Worm (Caenorhabditis elegans) whole organism, L1 larva: Measurements from ENCODE around the gene pdk-1.
A peak's percentile ranks its signal among the peaks of the same experiment; 100 is the strongest.

Experiments
- ama-1 ChIP-seq: fragments of 150-350 bp; optimal IDR thresholded peaks from 2 replicates; lab custom pipeline; 2014
- blmp-1 ChIP-seq: fragments of 150-350 bp; optimal IDR thresholded peaks from 2 replicates; lab custom pipeline; 2014; ENCODE audit warnings: missing biosample characterization, missing genetic modification characterization
- dsc-1 ChIP-seq: sonication (generic microtip); optimal IDR thresholded peaks from 2 replicates; lab custom pipeline; 2016; ENCODE audit warnings: mild to moderate bottlenecking, missing genetic modification characterization, missing compliant biosample characterization
- efl-3 ChIP-seq: fragments of 200-800 bp; sonication (Bioruptor generic); optimal IDR thresholded peaks from 2 replicates; lab custom pipeline; 2018; ENCODE audit warnings: mild to moderate bottlenecking, missing genetic modification characterization, missing compliant biosample characterization
- egl-13 ChIP-seq: sonication (generic microtip); optimal IDR thresholded peaks from 2 replicates; lab custom pipeline; 2016; ENCODE audit warnings: missing genotype, missing genetic modification reagents, missing genetic modification characterization, missing compliant biosample characterization
- egl-27 ChIP-seq, 2 experiments: fragments of 150-350 bp in 1 of 2; sonication (generic microtip); optimal IDR thresholded peaks; 3 replicates each; lab custom pipeline; 2017 to 2018; ENCODE audit warnings: missing biosample characterization in 2 of 2, missing genetic modification characterization in 2 of 2, missing genetic modification reagents in 2 of 2
- elt-2 ChIP-seq: sonication (generic microtip); optimal IDR thresholded peaks from 2 replicates; lab custom pipeline; 2016; ENCODE audit warnings: missing genetic modification characterization, mild to moderate bottlenecking, inconsistent platforms, missing compliant biosample characterization, missing genetic modification reagents
- fkh-8 ChIP-seq: sonication (generic microtip); optimal IDR thresholded peaks from 2 replicates; lab custom pipeline; 2016; ENCODE audit warnings: mild to moderate bottlenecking, missing genetic modification characterization, missing compliant biosample characterization
- hlh-4 ChIP-seq: sonication (generic microtip); optimal IDR thresholded peaks from 2 replicates; lab custom pipeline; 2016; ENCODE audit warnings: mild to moderate bottlenecking, missing genetic modification characterization, missing compliant biosample characterization
- irx-1 ChIP-seq: sonication (generic microtip); optimal IDR thresholded peaks from 2 replicates; lab custom pipeline; 2016; ENCODE audit warnings: missing genetic modification characterization, missing compliant biosample characterization
- lin-35 ChIP-seq, 2 experiments: fragments of 150-350 bp; optimal IDR thresholded peaks; 2 replicates each; lab custom pipeline; 2014; ENCODE audit warnings: missing biosample characterization in 2 of 2, missing genetic modification characterization in 2 of 2, missing genetic modification reagents in 2 of 2
- lin-39 ChIP-seq: fragments of 150-350 bp; optimal IDR thresholded peaks from 2 replicates; lab custom pipeline; 2014; ENCODE audit warnings: missing biosample characterization, missing genetic modification reagents, missing genetic modification characterization
- mab-9 ChIP-seq: fragments of 200-800 bp; sonication (Bioruptor generic); IDR thresholded peaks from 2 replicates; pipeline ENCODE4 v1.3.6; 2022; ENCODE audit warnings: missing genetic modification reagents, missing genetic modification characterization, missing compliant biosample characterization
- nhr-11 ChIP-seq: fragments of 150-350 bp; optimal IDR thresholded peaks from 2 replicates; lab custom pipeline; 2014; ENCODE audit warnings: missing biosample characterization, missing genetic modification characterization
- nhr-12 ChIP-seq: sonication (generic microtip); optimal IDR thresholded peaks from 2 replicates; lab custom pipeline; 2017; ENCODE audit warnings: missing biosample characterization, missing genetic modification characterization
- nhr-28 ChIP-seq: fragments of 150-350 bp; optimal IDR thresholded peaks from 2 replicates; lab custom pipeline; 2014; ENCODE audit warnings: missing biosample characterization, missing genetic modification characterization
- nhr-71 ChIP-seq: sonication (generic microtip); optimal IDR thresholded peaks from 2 replicates; lab custom pipeline; 2016; ENCODE audit warnings: mild to moderate bottlenecking, missing genetic modification characterization, moderate library complexity, missing compliant biosample characterization
- nhr-76 ChIP-seq: sonication (generic microtip); optimal IDR thresholded peaks from 2 replicates; lab custom pipeline; 2017; ENCODE audit warnings: missing biosample characterization, missing genetic modification characterization
- nhr-77 ChIP-seq: fragments of 150-350 bp; optimal IDR thresholded peaks from 2 replicates; lab custom pipeline; 2014; ENCODE audit warnings: missing biosample characterization, missing genetic modification characterization
- nhr-85 ChIP-seq: sonication (generic microtip); peaks from one replicate; lab custom pipeline; 2016; ENCODE audit warnings: missing genetic modification characterization, inconsistent platforms, missing compliant biosample characterization
- nhr-90 ChIP-seq: sonication (generic microtip); optimal IDR thresholded peaks from 2 replicates; lab custom pipeline; 2016; ENCODE audit warnings: mild to moderate bottlenecking, missing genetic modification characterization, missing compliant biosample characterization; ENCODE audit not compliant: poor library complexity
- pqm-1 ChIP-seq: sonication (generic microtip); optimal IDR thresholded peaks from 3 replicates; lab custom pipeline; 2017; ENCODE audit warnings: missing biosample characterization, missing genetic modification characterization
- snu-23 ChIP-seq: sonication (generic microtip); optimal IDR thresholded peaks from 2 replicates; lab custom pipeline; 2016; ENCODE audit warnings: missing genetic modification characterization, missing compliant biosample characterization
- sup-37 ChIP-seq: fragments of 200-800 bp; sonication (Bioruptor generic); optimal IDR thresholded peaks from 2 replicates; lab custom pipeline; 2018; ENCODE audit warnings: mild to moderate bottlenecking, missing genetic modification characterization, missing compliant biosample characterization
- tlp-1 ChIP-seq: fragments of 150-350 bp; optimal IDR thresholded peaks from 2 replicates; lab custom pipeline; 2014; ENCODE audit warnings: missing biosample characterization, missing genetic modification characterization
- unc-30 ChIP-seq: sonication (generic microtip); optimal IDR thresholded peaks from 2 replicates; lab custom pipeline; 2017; ENCODE audit warnings: missing biosample characterization, missing genetic modification characterization
- unc-62 ChIP-seq: fragments of 150-350 bp; optimal IDR thresholded peaks from 2 replicates; lab custom pipeline; 2014; ENCODE audit warnings: missing biosample characterization, missing genetic modification reagents, missing genetic modification characterization
- unc-98 ChIP-seq: fragments of 200-800 bp; sonication (Bioruptor generic); IDR thresholded peaks from 2 replicates; pipeline ENCODE4 v1.3.6; 2022; ENCODE audit warnings: missing genetic modification characterization, missing compliant biosample characterization
- ztf-4 ChIP-seq: fragments of 150-350 bp; optimal IDR thresholded peaks from 2 replicates; lab custom pipeline; 2014; ENCODE audit warnings: missing biosample characterization, missing genetic modification characterization

The pdk-1 gene

DNA sequence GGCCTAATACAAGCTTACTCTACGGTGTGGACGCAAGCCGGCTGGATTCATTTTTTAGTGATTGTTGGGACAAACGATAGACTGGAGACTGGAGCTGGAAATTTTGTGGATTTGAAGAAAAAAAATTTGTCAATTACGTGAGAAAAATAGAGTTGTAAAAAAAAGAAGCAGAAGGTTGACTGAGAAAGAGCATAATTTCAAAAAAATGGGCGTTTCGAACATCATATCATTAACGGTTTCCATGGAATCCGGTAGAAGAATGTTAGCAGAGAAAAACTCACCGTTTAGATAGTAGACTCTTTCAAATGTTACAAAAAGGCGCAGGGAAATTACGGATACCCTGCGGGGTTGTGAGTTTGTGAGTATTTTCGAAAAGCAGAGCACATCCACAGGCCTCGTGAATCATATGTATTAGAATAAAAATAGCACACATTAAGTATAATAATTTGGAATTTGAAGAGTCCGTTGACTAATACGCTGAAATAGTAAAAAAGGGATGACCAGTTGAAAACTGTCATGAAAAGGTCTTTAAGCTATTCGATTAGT is 49.7 kb downstream of the pdk-1 start, which contains the start of gene F56C3.7:
TSS of gene F56C3.7 (minus strand) at position 51 of the 546 bp plus-strand sequence.
- TF ChIP-seq nhr-28 (tag; lab: Kevin White, UChicago) (no peak), nhr-85 (tag; lab: Kevin White, UChicago) (no peak), pqm-1 (no peak), hlh-4 (no peak), nhr-71 (no peak), unc-30 (no peak), nhr-76 (no peak), dsc-1 (tag; lab: Kevin White, UChicago) (peak; percentile 51)

DNA sequence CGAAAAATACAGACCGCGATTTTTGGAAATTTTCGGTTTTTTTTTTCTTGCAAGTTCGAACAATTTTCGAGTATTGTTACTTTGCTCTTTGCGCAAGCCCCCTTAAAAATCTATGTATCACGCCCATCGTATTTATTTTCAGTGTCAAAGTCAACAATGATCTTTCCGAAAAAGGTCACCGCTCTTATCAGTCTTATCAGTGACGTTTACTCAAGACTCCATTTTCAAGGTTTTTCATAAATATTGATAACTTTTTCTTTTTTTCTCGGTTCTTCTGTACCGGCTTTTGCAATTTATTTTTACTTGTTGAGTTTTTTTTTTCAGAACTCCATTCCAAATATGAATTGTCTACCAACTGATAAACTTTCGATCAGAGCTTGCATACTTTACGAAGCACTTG is 50.5 kb downstream of the pdk-1 start, which contains the start of gene fbxa-190:
TSS of gene fbxa-190 (plus strand) at position 325 of the 400 bp plus-strand sequence.
- TF ChIP-seq nhr-76 (no peak), elt-2 (tag; lab: Kevin White, UChicago) (peak; percentile 32), nhr-11 (tag; lab: Kevin White, UChicago) (no peak)

DNA sequence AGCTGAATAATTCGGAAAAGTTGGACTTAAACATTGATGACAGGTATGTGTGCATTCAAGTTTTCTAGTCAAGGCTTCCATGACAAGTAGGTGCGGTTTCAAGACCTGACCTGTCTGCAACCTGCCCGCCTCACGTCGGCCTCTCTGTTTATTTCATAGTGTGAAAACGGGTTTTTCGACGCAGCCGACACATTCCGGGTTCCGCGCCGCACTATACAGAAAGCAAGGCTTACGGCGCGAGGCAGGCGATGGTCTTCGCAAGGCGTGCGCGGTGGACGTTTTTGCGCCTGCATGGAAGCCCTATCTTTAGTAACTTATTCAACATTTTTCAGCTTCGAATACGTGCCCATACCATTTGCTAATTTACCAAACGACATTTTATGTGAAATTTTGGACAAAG is 51.3 kb downstream of the pdk-1 start:
- no peak for TF ChIP-seq ztf-4 (tag; lab: Kevin White, UChicago)
- no peak for TF ChIP-seq efl-3 (GFP tag; lab: Kevin White, UChicago)
- no peak for TF ChIP-seq snu-23 (GFP tag; lab: Kevin White, UChicago)
- no peak for TF ChIP-seq egl-13
- no peak for TF ChIP-seq lin-35 (GFP tag; optimal IDR thresholded peaks at IDR 0.05; lab: Kevin White, UChicago)
- no peak for TF ChIP-seq egl-27 (tag; optimal IDR thresholded peaks at IDR 0.05; lab: Kevin White, UChicago)
- TF ChIP-seq sup-37 = no peak
- TF ChIP-seq irx-1 (tag; lab: Kevin White, UChicago) = no peak
- TF ChIP-seq fkh-8 (tag; lab: Kevin White, UChicago) = no peak
- no peak for TF ChIP-seq unc-62
- no peak for TF ChIP-seq nhr-12
- no peak for TF ChIP-seq nhr-28 (tag; lab: Kevin White, UChicago)
- TF ChIP-seq nhr-77 (tag; lab: Kevin White, UChicago) = no peak
- no peak for TF ChIP-seq nhr-90 (tag; lab: Kevin White, UChicago)
- TF ChIP-seq ama-1 (lab: Kevin White, UChicago) = no peak
- no peak for TF ChIP-seq tlp-1 (tag; lab: Kevin White, UChicago)
- TF ChIP-seq lin-39 (tag; lab: Kevin White, UChicago) = no peak
- TF ChIP-seq blmp-1 (tag; lab: Kevin White, UChicago) = no peak

DNA sequence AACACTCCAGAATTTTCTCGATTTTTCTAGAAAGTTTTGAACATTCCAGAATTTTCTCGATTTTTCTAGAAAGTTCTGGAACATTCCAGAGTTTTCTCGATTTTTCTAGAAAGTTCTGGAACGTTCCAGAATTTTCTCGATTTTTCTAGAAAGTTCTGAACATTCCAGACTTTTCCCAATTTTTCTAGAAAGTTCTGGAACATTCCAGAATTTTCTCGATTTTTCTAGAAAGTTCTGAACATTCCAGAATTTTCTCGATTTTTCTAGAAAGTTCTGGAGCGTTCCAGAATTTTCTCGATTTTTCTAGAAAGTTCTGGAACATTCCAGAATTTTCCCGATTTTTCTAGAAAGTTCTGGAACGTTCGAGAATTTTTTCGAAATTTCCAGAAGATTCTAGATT is 53.9 kb downstream of the pdk-1 start:
- TF ChIP-seq unc-98 (GFP tag; lab: Robert Waterston, UW) (0 out of 2 replicates have a peak, but pooled peaks have one; percentile 45), mab-9 (GFP tag; lab: Robert Waterston, UW) (0 out of 2 replicates have a peak, but pooled peaks have one; percentile 14)
